Worm (Caenorhabditis elegans): Measurements from ENCODE around the gene abts-4.

The abts-4 gene

ce11 chrX:6761688-6762185 lies at the start of gene abts-4:
TSS of gene abts-4 (minus strand) at chrX:6761738.
- no peak for TF ChIP-seq unc-62 (GFP tag; optimal IDR thresholded peaks at IDR 0.05)

ce11 chrX:6808640-6809039 lies 47.1 kb upstream of the abts-4 start:
- no peak for TF ChIP-seq unc-62 (GFP tag; optimal IDR thresholded peaks at IDR 0.05)

- TF ChIP-seq unc-62 (GFP tag; optimal IDR thresholded peaks at IDR 0.05): no peak
Measured at ce11 chrX:6808239-6808638, 46.7 kb upstream of the abts-4 start.

- no peak for TF ChIP-seq unc-62 (GFP tag; optimal IDR thresholded peaks at IDR 0.05)
Measured at ce11 chrX:6807137-6807861, 45.8 kb upstream of the abts-4 start.

ce11 chrX:6806463-6806862 lies 44.9 kb upstream of the abts-4 start, which contains the start of gene atg-2:
TSS of gene atg-2 (plus strand) at chrX:6806763.
- no peak for TF ChIP-seq unc-62 (GFP tag; optimal IDR thresholded peaks at IDR 0.05)

ce11 chrX:6805427-6805826 lies 43.9 kb upstream of the abts-4 start:
- no peak for TF ChIP-seq unc-62 (GFP tag; optimal IDR thresholded peaks at IDR 0.05)

ce11 chrX:6804857-6805256 lies 43.3 kb upstream of the abts-4 start:
- TF ChIP-seq unc-62 (GFP tag; optimal IDR thresholded peaks at IDR 0.05): no peak

ce11 chrX:6804405-6804804 lies 42.9 kb upstream of the abts-4 start:
- TF ChIP-seq unc-62 (GFP tag; optimal IDR thresholded peaks at IDR 0.05): no peak

ce11 chrX:6801546-6801945 lies 40.0 kb upstream of the abts-4 start:
- no peak for TF ChIP-seq unc-62 (GFP tag; optimal IDR thresholded peaks at IDR 0.05)

- TF ChIP-seq unc-62 (GFP tag; optimal IDR thresholded peaks at IDR 0.05): no peak
Measured at ce11 chrX:6799776-6800175, 38.2 kb upstream of the abts-4 start, which contains the start of gene M03A8.3. TSS of gene M03A8.3 (plus strand) at chrX:6800053.

- no peak for TF ChIP-seq unc-62 (GFP tag; optimal IDR thresholded peaks at IDR 0.05)
Measured at ce11 chrX:6795843-6796521, 34.4 kb upstream of the abts-4 start.

- TF ChIP-seq unc-62 (GFP tag; optimal IDR thresholded peaks at IDR 0.05): no peak
Measured at ce11 chrX:6792281-6793003, 30.9 kb upstream of the abts-4 start.

ce11 chrX:6790986-6791385 lies 29.4 kb upstream of the abts-4 start, which contains the start of gene asp-3:
TSS of gene asp-3 (plus strand) at chrX:6791064.
- no peak for TF ChIP-seq unc-62 (GFP tag; optimal IDR thresholded peaks at IDR 0.05)

ce11 chrX:6790457-6790856 lies 28.9 kb upstream of the abts-4 start:
- TF ChIP-seq unc-62 (GFP tag; optimal IDR thresholded peaks at IDR 0.05): no peak

ce11 chrX:6788965-6789573 lies 27.5 kb upstream of the abts-4 start, which contains the start of gene sgca-1:
TSS of gene sgca-1 (minus strand) at chrX:6789548.
- TF ChIP-seq unc-62 (GFP tag; optimal IDR thresholded peaks at IDR 0.05): no peak

ce11 chrX:6784181-6784580 lies 22.6 kb upstream of the abts-4 start, which contains the start of gene bgal-2:
TSS of gene bgal-2 (plus strand) at chrX:6784411.
- no peak for TF ChIP-seq unc-62 (GFP tag; optimal IDR thresholded peaks at IDR 0.05)

Measured in whole organism, dauer.